Fruit fly (Drosophila melanogaster): Measurements from ENCODE around the gene FASN1.

FASN1 gene

DNA sequence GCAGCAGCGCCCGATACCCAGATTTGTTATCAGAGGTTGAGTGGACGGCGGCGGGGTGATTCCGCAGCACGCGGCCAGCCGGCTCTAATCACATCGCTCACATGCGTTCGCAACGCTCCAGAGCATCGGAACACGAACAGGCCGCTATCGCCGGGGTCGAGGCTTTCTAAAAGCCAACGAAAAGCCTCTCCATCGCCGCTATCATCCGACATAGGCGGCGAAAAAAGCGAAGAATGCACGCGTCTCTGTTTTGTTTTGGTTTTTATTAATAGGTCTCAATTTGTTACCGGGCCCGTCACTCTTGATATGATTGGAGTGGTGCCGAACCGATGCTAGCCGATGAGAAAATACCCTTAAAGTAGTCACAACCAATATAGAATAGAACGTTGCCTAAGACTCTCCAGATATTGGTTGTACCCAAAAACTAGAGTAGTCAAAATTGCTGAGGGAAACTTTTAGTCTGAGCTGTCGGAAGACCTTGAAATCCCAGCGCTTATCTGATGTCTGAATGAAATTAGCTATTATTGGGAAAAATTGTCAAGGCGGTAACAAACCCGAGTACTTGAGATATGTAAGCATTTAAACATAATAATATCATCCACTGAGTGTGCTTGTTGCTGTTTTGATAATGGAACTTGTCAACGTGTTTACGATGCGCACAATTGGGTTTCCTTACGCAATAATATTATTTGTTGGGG lies 14.3 kb upstream of the FASN1 start, which contains the start of gene CG17261 (continued):
- TF ChIP-seq CG7839 (tag; optimal IDR thresholded peaks at IDR 0.05) (peak; percentile 39), CG31365 (tag; optimal IDR thresholded peaks at IDR 0.05) (no peak), CG7987 (GFP tag; optimal IDR thresholded peaks at IDR 0.05) (peak; percentile 86), CG17385 (GFP tag; optimal IDR thresholded peaks at IDR 0.05) (peak; percentile 44), sna (GFP tag; IDR thresholded peaks at IDR 0.05; ENCODE audit: partially characterized antibody) (no peak), CG4707 (GFP tag; optimal IDR thresholded peaks at IDR 0.05) (no peak), her (GFP tag; optimal IDR thresholded peaks at IDR 0.05) (peak; percentile 58), CG9727 (GFP tag; optimal IDR thresholded peaks at IDR 0.05) (peak; percentile 55), dmrt99B (tag; optimal IDR thresholded peaks at IDR 0.05) (peak; percentile 22), Bgb (GFP tag; IDR thresholded peaks at IDR 0.05; ENCODE audit: partially characterized antibody) (no peak), twi (tag; optimal IDR thresholded peaks at IDR 0.05) (no peak), Dp (GFP tag; optimal IDR thresholded peaks at IDR 0.05) (no peak), CG15601 (tag; optimal IDR thresholded peaks at IDR 0.05) (no peak), Blimp-1 (GFP tag; optimal IDR thresholded peaks at IDR 0.05) (no peak), CG15696 (tag; optimal IDR thresholded peaks at IDR 0.05) (no peak), CG31388 (GFP tag; optimal IDR thresholded peaks at IDR 0.05) (no peak), CG9437 (GFP tag; optimal IDR thresholded peaks at IDR 0.05) (no peak), seq (GFP tag; IDR thresholded peaks at IDR 0.05) (peak; percentile 52; the same call in 1 of the 2 replicates), CG7372 (GFP tag; IDR thresholded peaks at IDR 0.05) (no peak), CG8290 (GFP tag; optimal IDR thresholded peaks at IDR 0.05) (no peak), CG8290 (tag; optimal IDR thresholded peaks at IDR 0.05) (peak in 1 of 2 experiments; percentile 70), gsb (GFP tag; IDR thresholded peaks at IDR 0.05) (no peak), usp (GFP tag; optimal IDR thresholded peaks at IDR 0.05) (no peak), CG13287 (GFP tag; IDR thresholded peaks at IDR 0.05; ENCODE audit: partially characterized antibody) (no peak), ken (GFP tag; IDR thresholded peaks at IDR 0.05) (0 out of 3 replicates have a peak, but pooled peaks have one; percentile 29), Hmr (GFP tag; optimal IDR thresholded peaks at IDR 0.05) (peak; percentile 70), grn (GFP tag; optimal IDR thresholded peaks at IDR 0.05) (peak; percentile 68), H15 (GFP tag; IDR thresholded peaks at IDR 0.05) (no peak), CG33557 (GFP tag; optimal IDR thresholded peaks at IDR 0.05) (no peak), D (optimal IDR thresholded peaks at IDR 0.05) (no peak), D (GFP tag; optimal IDR thresholded peaks at IDR 0.05) (no peak), Dek (tag; optimal IDR thresholded peaks at IDR 0.05) (peak; percentile 21), Lim3 (GFP tag; IDR thresholded peaks at IDR 0.05) (no peak), CG15073 (GFP tag; optimal IDR thresholded peaks at IDR 0.05) (no peak), Spps (tag; optimal IDR thresholded peaks at IDR 0.05) (no peak), CG12219 (GFP tag; optimal IDR thresholded peaks at IDR 0.05) (no peak), h (optimal IDR thresholded peaks at IDR 0.05) (no peak), Sry-β (GFP tag; optimal IDR thresholded peaks at IDR 0.05) (no peak), CG14965 (GFP tag; optimal IDR thresholded peaks at IDR 0.05; ENCODE audit: borderline replicate concordance) (no peak), lbe (GFP tag; optimal IDR thresholded peaks at IDR 0.05) (no peak), CG12155 (GFP tag; optimal IDR thresholded peaks at IDR 0.05) (peak; percentile 27), gcm2 (GFP tag; optimal IDR thresholded peaks at IDR 0.05) (no peak), CG10147 (GFP tag; optimal IDR thresholded peaks at IDR 0.05) (no peak), CG2202 (tag; optimal IDR thresholded peaks at IDR 0.05) (no peak), Abd-B (GFP tag; optimal IDR thresholded peaks at IDR 0.05) (no peak), Fer3 (tag; optimal IDR thresholded peaks at IDR 0.05) (peak; percentile 44), CG30020 (tag; optimal IDR thresholded peaks at IDR 0.05) (no peak), CG2712 (tag; optimal IDR thresholded peaks at IDR 0.05) (no peak), Dip2 (GFP tag; IDR thresholded peaks at IDR 0.05) (no peak), CG12942 (GFP tag; optimal IDR thresholded peaks at IDR 0.05) (no peak)
